Fruit fly (Drosophila melanogaster) whole organism, prepupa: Measurements from ENCODE around the gene pxb.

Experiments used
- CG10631 ChIP-seq: fragments of 200-800 bp; sonication (Bioruptor generic); optimal IDR thresholded peaks from 2 replicates; lab custom pipeline; 2016; ENCODE audit warnings: missing biosample characterization, missing genetic modification characterization
- CG15336 ChIP-seq: fragments of 200-800 bp; sonication (Bioruptor generic); IDR thresholded peaks from 2 replicates; pipeline ENCODE4 v1.3.6; 2022; ENCODE audit warnings: missing biosample characterization, missing genetic modification characterization
- CG3919 ChIP-seq: fragments of 200-800 bp; sonication (Bioruptor generic); optimal IDR thresholded peaks from 3 replicates; lab custom pipeline; 2016; ENCODE audit warnings: missing biosample characterization, missing genetic modification characterization
- CG4318 ChIP-seq: fragments of 200-800 bp; sonication (Bioruptor generic); optimal IDR thresholded peaks from 3 replicates; lab custom pipeline; 2017; ENCODE audit warnings: missing biosample characterization, mild to moderate bottlenecking, missing genetic modification characterization
- CG6854 ChIP-seq: fragments of 200-800 bp; sonication (Bioruptor generic); optimal IDR thresholded peaks from 2 replicates; lab custom pipeline; 2017; ENCODE audit warnings: missing biosample characterization, mild to moderate bottlenecking, missing genetic modification characterization
- CG8119 ChIP-seq: fragments of 200-800 bp; sonication (Bioruptor generic); IDR thresholded peaks from 3 replicates; pipeline ENCODE4 v1.3.6; 2022; ENCODE audit warnings: missing biosample characterization, missing genetic modification characterization
- Eip78C ChIP-seq: fragments of 200-800 bp; sonication (Bioruptor generic); peaks from one replicate; lab custom pipeline; 2016; ENCODE audit warnings: missing biosample characterization, missing genetic modification characterization
- Eip93F ChIP-seq: fragments of 200-800 bp; sonication (Bioruptor generic); optimal IDR thresholded peaks from 2 replicates; lab custom pipeline; 2016; ENCODE audit warnings: missing biosample characterization, mild to moderate bottlenecking, missing genetic modification characterization
- Ets21C ChIP-seq: fragments of 200-800 bp; sonication (Bioruptor generic); optimal IDR thresholded peaks from 3 replicates; lab custom pipeline; 2016; ENCODE audit warnings: missing biosample characterization, missing genetic modification characterization
- Ets96B ChIP-seq: fragments of 200-800 bp; optimal IDR thresholded peaks from 2 replicates; lab custom pipeline; 2019; ENCODE audit warnings: missing biosample characterization, mild to moderate bottlenecking, missing genetic modification characterization, moderate library complexity
- acj6 ChIP-seq: fragments of 200-800 bp; sonication (Bioruptor generic); optimal IDR thresholded peaks from 3 replicates; lab custom pipeline; 2016; ENCODE audit warnings: missing biosample characterization, missing genetic modification characterization
- eg ChIP-seq: fragments of 200-800 bp; sonication (Bioruptor generic); IDR thresholded peaks from 3 replicates; pipeline ENCODE4 v1.3.6; 2022; ENCODE audit warnings: missing biosample characterization, missing genetic modification characterization
- net ChIP-seq: fragments of 200-800 bp; sonication (Bioruptor generic); optimal IDR thresholded peaks from 3 replicates; lab custom pipeline; 2016; ENCODE audit warnings: missing biosample characterization, missing genetic modification characterization
- spab ChIP-seq: fragments of 200-800 bp; sonication (Bioruptor generic); optimal IDR thresholded peaks from 2 replicates; lab custom pipeline; 2017; ENCODE audit warnings: missing biosample characterization, mild to moderate bottlenecking, missing genetic modification characterization, missing genetic modification reagents

DNA sequence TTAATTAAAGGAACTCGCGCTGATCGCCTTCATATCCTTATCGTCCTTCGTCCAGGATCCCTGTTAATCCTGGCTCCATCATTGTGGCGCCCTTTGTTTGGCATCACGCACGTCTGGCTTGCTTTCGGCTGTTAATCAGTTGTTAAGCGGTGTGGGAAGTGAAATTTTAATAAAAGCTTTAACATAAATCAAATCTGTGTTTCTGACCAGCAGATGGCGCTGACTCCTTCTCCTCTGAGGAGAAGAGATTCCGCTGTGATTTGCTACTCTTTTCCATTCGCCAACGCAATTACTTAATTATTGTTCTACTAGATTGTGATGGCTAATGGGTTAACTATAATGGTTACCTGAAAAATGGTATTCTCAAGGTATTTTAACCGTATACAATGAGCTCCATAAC lies 35.9 kb upstream of the pxb start:
- TF ChIP-seq Ets21C = no peak
- no peak for TF ChIP-seq Eip93F
- TF ChIP-seq CG3919 (GFP tag; lab: Kevin White, UChicago) = no peak
- no peak for TF ChIP-seq CG6854
- TF ChIP-seq CG4318 = no peak
- no peak for TF ChIP-seq eg (GFP tag; lab: Robert Waterston, UW)
- TF ChIP-seq acj6 (GFP tag; lab: Kevin White, UChicago) = no peak
- TF ChIP-seq spab (GFP tag; lab: Kevin White, UChicago) = no peak
- TF ChIP-seq CG8119 (GFP tag; lab: Robert Waterston, UW) = no peak
- no peak for TF ChIP-seq CG15336
- TF ChIP-seq CG10631 = no peak
- no peak for TF ChIP-seq net (GFP tag; lab: Kevin White, UChicago)
- TF ChIP-seq Ets96B = no peak
- TF ChIP-seq Eip78C (GFP tag; lab: Kevin White, UChicago) = no peak
